Fruit fly (Drosophila melanogaster) whole organism, prepupa: ENCODE results near the gene CG14434.

Experiments used
- Blimp-1 ChIP-seq: fragments of 200-800 bp; sonication (Bioruptor generic); optimal IDR thresholded peaks from 3 replicates; lab custom pipeline; 2017; ENCODE audit warnings: missing biosample characterization, missing genetic modification characterization, mild to moderate bottlenecking, moderate library complexity, missing genetic modification reagents
- CG10631 ChIP-seq: fragments of 200-800 bp; sonication (Bioruptor generic); optimal IDR thresholded peaks from 2 replicates; lab custom pipeline; 2016; ENCODE audit warnings: missing biosample characterization, missing genetic modification characterization
- CG11762 ChIP-seq: fragments of 200-800 bp; sonication (Bioruptor generic); optimal IDR thresholded peaks from 3 replicates; lab custom pipeline; 2016; ENCODE audit warnings: missing biosample characterization, missing genetic modification characterization; ENCODE audit not compliant: insufficient read depth
- CG11902 ChIP-seq: fragments of 200-800 bp; sonication (Bioruptor generic); optimal IDR thresholded peaks from 3 replicates; lab custom pipeline; 2016; ENCODE audit warnings: missing biosample characterization, missing genetic modification characterization
- CG15336 ChIP-seq: fragments of 200-800 bp; sonication (Bioruptor generic); IDR thresholded peaks from 2 replicates; pipeline ENCODE4 v1.3.6; 2022; ENCODE audit warnings: missing biosample characterization, missing genetic modification characterization
- CG1621 ChIP-seq: fragments of 200-800 bp; sonication (Bioruptor generic); optimal IDR thresholded peaks from 3 replicates; lab custom pipeline; 2018; ENCODE audit warnings: missing biosample characterization, mild to moderate bottlenecking, missing genetic modification characterization
- CG3032 ChIP-seq: fragments of 200-800 bp; optimal IDR thresholded peaks from 2 replicates; lab custom pipeline; 2019; ENCODE audit warnings: missing biosample characterization, mild to moderate bottlenecking, missing genetic modification characterization, moderate library complexity
- CG31627 ChIP-seq: fragments of 200-800 bp; sonication (Bioruptor generic); optimal IDR thresholded peaks from 3 replicates; lab custom pipeline; 2016; ENCODE audit warnings: missing biosample characterization, missing genetic modification characterization
- CG32006 ChIP-seq: fragments of 200-800 bp; sonication (Bioruptor generic); optimal IDR thresholded peaks from 3 replicates; lab custom pipeline; 2017; ENCODE audit warnings: missing biosample characterization, mild to moderate bottlenecking, missing genetic modification characterization
- CG3919 ChIP-seq: fragments of 200-800 bp; sonication (Bioruptor generic); optimal IDR thresholded peaks from 3 replicates; lab custom pipeline; 2016; ENCODE audit warnings: missing biosample characterization, missing genetic modification characterization
- CG4318 ChIP-seq: fragments of 200-800 bp; sonication (Bioruptor generic); optimal IDR thresholded peaks from 3 replicates; lab custom pipeline; 2017; ENCODE audit warnings: missing biosample characterization, mild to moderate bottlenecking, missing genetic modification characterization
- CG6163 ChIP-seq: fragments of 200-800 bp; sonication (Bioruptor generic); IDR thresholded peaks from 3 replicates; pipeline ENCODE4 v1.3.6; 2022; ENCODE audit warnings: missing biosample characterization, missing genetic modification characterization
- CG6276 ChIP-seq: fragments of 200-800 bp; sonication (Bioruptor generic); optimal IDR thresholded peaks from 2 replicates; lab custom pipeline; 2017; ENCODE audit warnings: missing biosample characterization, mild to moderate bottlenecking, missing genetic modification characterization
- CG6854 ChIP-seq: fragments of 200-800 bp; sonication (Bioruptor generic); optimal IDR thresholded peaks from 2 replicates; lab custom pipeline; 2017; ENCODE audit warnings: missing biosample characterization, mild to moderate bottlenecking, missing genetic modification characterization
- CG7368 ChIP-seq: fragments of 200-800 bp; sonication (Bioruptor generic); optimal IDR thresholded peaks from 3 replicates; lab custom pipeline; 2016; ENCODE audit warnings: missing biosample characterization, missing genetic modification characterization
- CG8119 ChIP-seq: fragments of 200-800 bp; sonication (Bioruptor generic); IDR thresholded peaks from 3 replicates; pipeline ENCODE4 v1.3.6; 2022; ENCODE audit warnings: missing biosample characterization, missing genetic modification characterization
- CG8319 ChIP-seq: fragments of 200-800 bp; sonication (Bioruptor generic); optimal IDR thresholded peaks from 3 replicates; lab custom pipeline; 2016; ENCODE audit warnings: missing biosample characterization, missing genetic modification characterization
- CG9139 ChIP-seq: fragments of 200-800 bp; sonication (Bioruptor generic); optimal IDR thresholded peaks from 3 replicates; lab custom pipeline; 2017; ENCODE audit warnings: missing biosample characterization, mild to moderate bottlenecking, missing genetic modification characterization
- Eip75B ChIP-seq: fragments of 200-800 bp; sonication (Bioruptor generic); optimal IDR thresholded peaks from 3 replicates; lab custom pipeline; 2016; ENCODE audit warnings: missing biosample characterization, missing genetic modification characterization
- Eip78C ChIP-seq: fragments of 200-800 bp; sonication (Bioruptor generic); peaks from one replicate; lab custom pipeline; 2016; ENCODE audit warnings: missing biosample characterization, missing genetic modification characterization
- Eip93F ChIP-seq: fragments of 200-800 bp; sonication (Bioruptor generic); optimal IDR thresholded peaks from 2 replicates; lab custom pipeline; 2016; ENCODE audit warnings: missing biosample characterization, mild to moderate bottlenecking, missing genetic modification characterization
- Gug ChIP-seq: fragments of 200-800 bp; sonication (Bioruptor generic); IDR thresholded peaks from 2 replicates; pipeline ENCODE4 v1.3.6; 2022; ENCODE audit warnings: missing biosample characterization, missing genetic modification characterization
- Hr39 ChIP-seq: fragments of 200-800 bp; sonication (Bioruptor generic); optimal IDR thresholded peaks from 2 replicates; lab custom pipeline; 2016; ENCODE audit warnings: missing biosample characterization, missing genetic modification characterization
- Hr4 ChIP-seq: fragments of 200-800 bp; sonication (Bioruptor generic); optimal IDR thresholded peaks from 3 replicates; lab custom pipeline; 2016; ENCODE audit warnings: missing biosample characterization, missing genetic modification characterization
- Lpt ChIP-seq: fragments of 200-800 bp; sonication (Bioruptor generic); optimal IDR thresholded peaks from 3 replicates; lab custom pipeline; 2016; ENCODE audit warnings: missing biosample characterization, missing genetic modification characterization
- Met ChIP-seq: fragments of 200-800 bp; sonication (Bioruptor generic); optimal IDR thresholded peaks from 3 replicates; lab custom pipeline; 2016; ENCODE audit warnings: missing biosample characterization, missing genetic modification characterization
- OdsH ChIP-seq: fragments of 200-800 bp; sonication (Bioruptor generic); optimal IDR thresholded peaks from 3 replicates; lab custom pipeline; 2016; ENCODE audit warnings: missing biosample characterization, missing genetic modification characterization
- Smox ChIP-seq: fragments of 200-800 bp; sonication (Bioruptor generic); optimal IDR thresholded peaks from 3 replicates; lab custom pipeline; 2016; ENCODE audit warnings: missing biosample characterization, missing genetic modification characterization
- Sox102F ChIP-seq: fragments of 200-800 bp; sonication (Bioruptor generic); optimal IDR thresholded peaks from 2 replicates; lab custom pipeline; 2016; ENCODE audit warnings: missing biosample characterization, mild to moderate bottlenecking, missing genetic modification characterization
- Sox15 ChIP-seq: fragments of 200-800 bp; sonication (Bioruptor generic); optimal IDR thresholded peaks from 3 replicates; lab custom pipeline; 2016; ENCODE audit warnings: missing biosample characterization, missing genetic modification characterization
- achi ChIP-seq: fragments of 200-800 bp; sonication (Bioruptor generic); optimal IDR thresholded peaks from 3 replicates; lab custom pipeline; 2016; ENCODE audit warnings: missing biosample characterization, missing genetic modification characterization
- acj6 ChIP-seq: fragments of 200-800 bp; sonication (Bioruptor generic); optimal IDR thresholded peaks from 3 replicates; lab custom pipeline; 2016; ENCODE audit warnings: missing biosample characterization, missing genetic modification characterization
- dac ChIP-seq: fragments of 200-800 bp; sonication (Bioruptor generic); optimal IDR thresholded peaks from 2 replicates; lab custom pipeline; 2017; ENCODE audit warnings: missing biosample characterization, mild to moderate bottlenecking, missing genetic modification characterization
- dsx ChIP-seq: fragments of 200-800 bp; optimal IDR thresholded peaks from 3 replicates; lab custom pipeline; 2019; ENCODE audit warnings: missing biosample characterization, mild to moderate bottlenecking, missing genetic modification characterization, moderate library complexity; ENCODE audit not compliant: poor library complexity, severe bottlenecking
- eg ChIP-seq: fragments of 200-800 bp; sonication (Bioruptor generic); IDR thresholded peaks from 3 replicates; pipeline ENCODE4 v1.3.6; 2022; ENCODE audit warnings: missing biosample characterization, missing genetic modification characterization
- fd59A ChIP-seq: fragments of 200-800 bp; sonication (Bioruptor generic); optimal IDR thresholded peaks from 2 replicates; lab custom pipeline; 2017; ENCODE audit warnings: missing biosample characterization, mild to moderate bottlenecking, missing genetic modification characterization, missing genetic modification reagents
- fd85E ChIP-seq: fragments of 200-800 bp; sonication (Bioruptor generic); optimal IDR thresholded peaks from 3 replicates; lab custom pipeline; 2016; ENCODE audit warnings: missing biosample characterization, missing genetic modification characterization
- fkh ChIP-seq: fragments of 200-800 bp; sonication (Bioruptor generic); optimal IDR thresholded peaks from 3 replicates; lab custom pipeline; 2017; ENCODE audit warnings: missing biosample characterization, mild to moderate bottlenecking, missing genetic modification characterization, moderate library complexity
- lz ChIP-seq: fragments of 200-800 bp; sonication (Bioruptor generic); optimal IDR thresholded peaks from 3 replicates; lab custom pipeline; 2016; ENCODE audit warnings: missing biosample characterization, missing genetic modification characterization
- pdm3 ChIP-seq: fragments of 200-800 bp; sonication (Bioruptor generic); optimal IDR thresholded peaks from 3 replicates; lab custom pipeline; 2016; ENCODE audit warnings: missing biosample characterization, missing genetic modification characterization
- salr ChIP-seq, 2 experiments: fragments of 200-800 bp; sonication (Bioruptor generic); optimal IDR thresholded peaks; 3 replicates each; lab custom pipeline; 2016 to 2018; ENCODE audit warnings: missing biosample characterization in 2 of 2, missing genetic modification characterization in 2 of 2, mild to moderate bottlenecking in 1 of 2
- ss ChIP-seq, 2 experiments: fragments of 200-800 bp; sonication (Bioruptor generic); optimal IDR thresholded peaks; 2 replicates in 1 of 2; 3 replicates in 1 of 2; lab custom pipeline; 2017 to 2018; ENCODE audit warnings: mild to moderate bottlenecking in 2 of 2, missing biosample characterization in 2 of 2, missing genetic modification characterization in 2 of 2, moderate library complexity in 1 of 2
- svp ChIP-seq: fragments of 200-800 bp; sonication (Bioruptor generic); peaks from one replicate; lab custom pipeline; 2016; ENCODE audit warnings: missing biosample characterization, missing genetic modification characterization
- topi ChIP-seq: fragments of 200-800 bp; sonication (Bioruptor generic); optimal IDR thresholded peaks from 3 replicates; lab custom pipeline; 2016; ENCODE audit warnings: missing biosample characterization, missing genetic modification characterization
- vri ChIP-seq: fragments of 200-800 bp; sonication (Bioruptor generic); optimal IDR thresholded peaks from 3 replicates; lab custom pipeline; 2016; ENCODE audit warnings: missing biosample characterization, mild to moderate bottlenecking, missing genetic modification characterization

Gene CG14434

dm6 chrX:6852574-6852973 lies 14.4 kb downstream of the CG14434 start (continued):
- TF ChIP-seq CG11762 (GFP tag; lab: Kevin White, UChicago) (peak; percentile 83), vri (GFP tag; lab: Kevin White, UChicago) (peak; percentile 84), CG8119 (GFP tag; lab: Robert Waterston, UW) (peak; percentile 87), fd59A (GFP tag; lab: Kevin White, UChicago) (peak; percentile 85), ss (GFP tag; optimal IDR thresholded peaks at IDR 0.05; lab: Kevin White, UChicago) (peak; percentile 79 to 91), CG3032 (tag; lab: Kevin White, UChicago) (peak; percentile 94), CG8319 (peak; percentile 88), dsx (GFP tag; lab: Kevin White, UChicago) (peak; percentile 88), dac (GFP tag; lab: Kevin White, UChicago) (peak; percentile 92), CG15336 (peak; percentile 84), CG7368 (GFP tag; lab: Kevin White, UChicago) (peak; percentile 91), salr (GFP tag; optimal IDR thresholded peaks at IDR 0.05; lab: Kevin White, UChicago) (peak; percentile 79 to 89), Sox15 (peak; percentile 92), Gug (GFP tag; lab: Robert Waterston, UW) (peak; percentile 88), fkh (GFP tag; lab: Kevin White, UChicago) (peak; percentile 73), CG4318 (GFP tag; lab: Kevin White, UChicago) (peak; percentile 85), CG3919 (GFP tag; lab: Kevin White, UChicago) (peak; percentile 93), pdm3 (GFP tag; lab: Kevin White, UChicago) (peak; percentile 95), Eip93F (GFP tag; lab: Kevin White, UChicago) (peak; percentile 63), CG6276 (GFP tag; lab: Kevin White, UChicago) (peak; percentile 82), lz (GFP tag; lab: Kevin White, UChicago) (peak; percentile 96), OdsH (GFP tag; lab: Kevin White, UChicago) (peak; percentile 91)

dm6 chrX:6849178-6849956 lies 17.6 kb downstream of the CG14434 start, which contains the start of the genes Cht11 and CG4558:
Gene Cht11, minus strand, starts transcription at chrX:6849517.
Gene CG4558, plus strand, starts transcription at chrX:6849770.
- peak; percentile 39 for TF ChIP-seq Blimp-1 (GFP tag; lab: Kevin White, UChicago)
- peak; percentile 60 for TF ChIP-seq CG9139 (GFP tag; lab: Kevin White, UChicago)
- TF ChIP-seq fd85E, result peak; percentile 34
- TF ChIP-seq Gug (GFP tag; lab: Robert Waterston, UW), result peak; percentile 79
- peak; percentile 51 for TF ChIP-seq CG1621 (tag; lab: Kevin White, UChicago)
- TF ChIP-seq CG6854 (GFP tag; lab: Kevin White, UChicago), result peak; percentile 67
- TF ChIP-seq CG15336, result peak; percentile 79; the same call in 1 of the 2 replicates
- peak; percentile 58 for TF ChIP-seq fd59A (GFP tag; lab: Kevin White, UChicago)
- peak; percentile 95 for TF ChIP-seq Eip78C
- TF ChIP-seq dsx (GFP tag; lab: Kevin White, UChicago), result peak; percentile 78
- TF ChIP-seq CG11762 (GFP tag; lab: Kevin White, UChicago), result peak; percentile 67
- TF ChIP-seq Sox102F (GFP tag; lab: Kevin White, UChicago), result peak; percentile 86
- TF ChIP-seq CG10631 (GFP tag; lab: Kevin White, UChicago), result peak; percentile 87
- peak; percentile 83 for TF ChIP-seq Eip75B (GFP tag; lab: Kevin White, UChicago)
- TF ChIP-seq achi (GFP tag; lab: Kevin White, UChicago), result peak; percentile 83
- peak; percentile 85 for TF ChIP-seq Hr39 (GFP tag; lab: Kevin White, UChicago)
- TF ChIP-seq CG6163, result peak; percentile 86
- peak; percentile 83 for TF ChIP-seq CG32006 (GFP tag; lab: Kevin White, UChicago)
- peak; percentile 87 for TF ChIP-seq Met (GFP tag; lab: Kevin White, UChicago)
- peak; percentile 82 for TF ChIP-seq CG3919 (GFP tag; lab: Kevin White, UChicago)
- TF ChIP-seq Eip93F (GFP tag; lab: Kevin White, UChicago), result peak; percentile 57
- TF ChIP-seq Sox15, result peak; percentile 74
- TF ChIP-seq acj6, result peak; percentile 85
- peak; percentile 66 for TF ChIP-seq CG11902
- peak; percentile 88 for TF ChIP-seq CG31627
- peak; percentile 88 for TF ChIP-seq pdm3 (GFP tag; lab: Kevin White, UChicago)
- peak; percentile 87 for TF ChIP-seq Smox (GFP tag; lab: Kevin White, UChicago)
- TF ChIP-seq dac (GFP tag; lab: Kevin White, UChicago), result peak; percentile 71
- peak; percentile 82 for TF ChIP-seq CG8119 (GFP tag; lab: Robert Waterston, UW)
- TF ChIP-seq Hr4 (GFP tag; lab: Kevin White, UChicago), result peak; percentile 81
- peak; percentile 87 for TF ChIP-seq topi (GFP tag; lab: Kevin White, UChicago)
- peak; percentile 53 to 81 for TF ChIP-seq salr (GFP tag; optimal IDR thresholded peaks at IDR 0.05; lab: Kevin White, UChicago)
- TF ChIP-seq eg (GFP tag; lab: Robert Waterston, UW), result peak; percentile 90
- TF ChIP-seq Lpt, result peak; percentile 74
- peak; percentile 92 for TF ChIP-seq svp (GFP tag; lab: Kevin White, UChicago)
- TF ChIP-seq vri (GFP tag; lab: Kevin White, UChicago), result peak; percentile 80
